Fruit fly (Drosophila melanogaster) whole organism, embryonic: ENCODE data around the gene CG10232.

Experiments used
- Blimp-1 ChIP-seq: fragments of 200-800 bp; sonication (Bioruptor generic); optimal IDR thresholded peaks from 3 replicates; lab custom pipeline; 2018; ENCODE audit warnings: missing biosample characterization, missing genetic modification characterization, mild to moderate bottlenecking, moderate library complexity, missing genetic modification reagents
- CG10209 ChIP-seq: fragments of 200-800 bp; sonication (Bioruptor generic); optimal IDR thresholded peaks from 3 replicates; lab custom pipeline; 2017; ENCODE audit warnings: missing biosample characterization, mild to moderate bottlenecking, missing genetic modification characterization, missing genetic modification reagents
- CG11247 ChIP-seq: fragments of 200-800 bp; sonication (Bioruptor generic); IDR thresholded peaks from 2 replicates; pipeline ENCODE4 v1.3.6; 2022; ENCODE audit warnings: missing biosample characterization, missing genetic modification characterization
- CG11696 ChIP-seq: fragments of 200-800 bp; sonication (Bioruptor generic); IDR thresholded peaks from 2 replicates; pipeline ENCODE4 v1.3.6; 2022; ENCODE audit warnings: missing biosample characterization, missing genetic modification characterization
- CG12769 ChIP-seq: fragments of 200-800 bp; sonication (Bioruptor generic); optimal IDR thresholded peaks from 2 replicates; lab custom pipeline; 2019; ENCODE audit warnings: missing biosample characterization, mild to moderate bottlenecking, missing genetic modification characterization, moderate library complexity
- CG15514 ChIP-seq: fragments of 200-800 bp; sonication (Bioruptor generic); optimal IDR thresholded peaks from 3 replicates; lab custom pipeline; 2017; ENCODE audit warnings: missing biosample characterization, missing genetic modification characterization, mild to moderate bottlenecking, moderate library complexity, missing genetic modification reagents
- CG16813 ChIP-seq: fragments of 200-800 bp; sonication (Bioruptor generic); IDR thresholded peaks from 3 replicates; pipeline ENCODE4 v1.3.6; 2022; ENCODE audit warnings: missing biosample characterization, missing genetic modification characterization; ENCODE audit not compliant: partially characterized antibody
- CG2199 ChIP-seq: fragments of 200-800 bp; sonication (Bioruptor generic); IDR thresholded peaks from 3 replicates; pipeline ENCODE4 v1.3.6; 2022; ENCODE audit warnings: missing biosample characterization, missing genetic modification characterization
- CG34224 ChIP-seq: fragments of 200-800 bp; sonication (Bioruptor generic); IDR thresholded peaks from 3 replicates; pipeline ENCODE4 v1.3.6; 2022; ENCODE audit warnings: missing biosample characterization, missing genetic modification characterization; ENCODE audit not compliant: partially characterized antibody
- CG34376 ChIP-seq: fragments of 200-800 bp; sonication (Bioruptor generic); optimal IDR thresholded peaks from 2 replicates; lab custom pipeline; 2018; ENCODE audit warnings: missing biosample characterization, mild to moderate bottlenecking, missing genetic modification characterization
- CG4404 ChIP-seq: fragments of 200-800 bp; sonication (Bioruptor generic); IDR thresholded peaks from 2 replicates; pipeline ENCODE4 v1.3.6; 2022; ENCODE audit warnings: missing biosample characterization, missing genetic modification characterization
- CG6689 ChIP-seq: fragments of 200-800 bp; sonication (Bioruptor generic); IDR thresholded peaks from 2 replicates; pipeline ENCODE4 v1.3.6; 2022; ENCODE audit warnings: missing biosample characterization, missing genetic modification characterization
- CG6813 ChIP-seq: fragments of 200-800 bp; sonication (Bioruptor generic); optimal IDR thresholded peaks from 2 replicates; lab custom pipeline; 2017; ENCODE audit warnings: missing biosample characterization, missing genetic modification characterization, mild to moderate bottlenecking, moderate library complexity, missing genetic modification reagents
- CG7271 ChIP-seq: fragments of 200-800 bp; sonication (Bioruptor generic); optimal IDR thresholded peaks from 2 replicates; lab custom pipeline; 2018; ENCODE audit warnings: missing biosample characterization, mild to moderate bottlenecking, missing genetic modification characterization, moderate library complexity
- CG7372 ChIP-seq: fragments of 200-800 bp; sonication (Bioruptor generic); IDR thresholded peaks from 2 replicates; pipeline ENCODE4 v1.3.6; 2022; ENCODE audit warnings: missing biosample characterization, missing genetic modification characterization
- CG7839 ChIP-seq: fragments of 200-800 bp; sonication (Bioruptor generic); optimal IDR thresholded peaks from 3 replicates; lab custom pipeline; 2018; ENCODE audit warnings: missing biosample characterization, mild to moderate bottlenecking, missing genetic modification characterization, moderate library complexity
- CG9797 ChIP-seq: fragments of 200-800 bp; sonication (Bioruptor generic); optimal IDR thresholded peaks from 3 replicates; lab custom pipeline; 2018; ENCODE audit warnings: missing biosample characterization, mild to moderate bottlenecking, missing genetic modification characterization
- CHES-1-like ChIP-seq: fragments of 200-800 bp; sonication (Bioruptor generic); optimal IDR thresholded peaks from 2 replicates; lab custom pipeline; 2016; ENCODE audit warnings: missing biosample characterization, missing genetic modification characterization
- Dad ChIP-seq: fragments of 200-800 bp; sonication (Bioruptor generic); optimal IDR thresholded peaks from 3 replicates; lab custom pipeline; 2016; ENCODE audit warnings: missing biosample characterization, missing genetic modification characterization
- Dll ChIP-seq: fragments of 200-800 bp; sonication (Bioruptor generic); IDR thresholded peaks from 4 replicates; pipeline ENCODE4 v1.3.6; 2022; ENCODE audit warnings: missing biosample characterization, missing genetic modification characterization; ENCODE audit not compliant: partially characterized antibody
- Doc2 ChIP-seq: fragments of 200-800 bp; sonication (Bioruptor generic); IDR thresholded peaks from 2 replicates; pipeline ENCODE4 v1.3.6; 2022; ENCODE audit warnings: missing biosample characterization, missing genetic modification characterization
- ERR ChIP-seq: fragments of 200-800 bp; sonication (Bioruptor generic); optimal IDR thresholded peaks from 2 replicates; lab custom pipeline; 2016; ENCODE audit warnings: missing biosample characterization, missing genetic modification characterization
- Ets97D ChIP-seq: fragments of 200-800 bp; sonication (Bioruptor generic); optimal IDR thresholded peaks from 3 replicates; lab custom pipeline; 2016; ENCODE audit warnings: missing biosample characterization, missing genetic modification characterization
- Fer1 ChIP-seq: fragments of 200-800 bp; sonication (Bioruptor generic); optimal IDR thresholded peaks from 2 replicates; lab custom pipeline; 2017; ENCODE audit warnings: missing biosample characterization, mild to moderate bottlenecking, missing genetic modification characterization
- Gsc ChIP-seq: fragments of 200-800 bp; sonication (Bioruptor generic); IDR thresholded peaks from 2 replicates; pipeline ENCODE4 v1.3.6; 2022; ENCODE audit warnings: missing biosample characterization, missing genetic modification characterization
- HLH54F ChIP-seq: fragments of 200-800 bp; sonication (Bioruptor generic); optimal IDR thresholded peaks from 3 replicates; lab custom pipeline; 2016; ENCODE audit warnings: missing biosample characterization, missing genetic modification characterization
- Myb ChIP-seq: fragments of 200-800 bp; sonication (Bioruptor generic); optimal IDR thresholded peaks from 2 replicates; lab custom pipeline; 2016; ENCODE audit warnings: missing biosample characterization, missing genetic modification characterization
- NC2α ChIP-seq: fragments of 200-800 bp; sonication (Bioruptor generic); optimal IDR thresholded peaks from 2 replicates; lab custom pipeline; 2016; ENCODE audit warnings: missing biosample characterization, missing genetic modification characterization
- Oli ChIP-seq: fragments of 200-800 bp; sonication (Bioruptor generic); optimal IDR thresholded peaks from 2 replicates; lab custom pipeline; 2018; ENCODE audit warnings: missing biosample characterization, mild to moderate bottlenecking, missing genetic modification characterization, moderate library complexity
- Optix ChIP-seq: fragments of 200-800 bp; sonication (Bioruptor generic); IDR thresholded peaks from 3 replicates; pipeline ENCODE4 v1.3.6; 2022; ENCODE audit warnings: missing biosample characterization, missing genetic modification characterization
- Sin3A ChIP-seq: fragments of >200 bp; optimal IDR thresholded peaks from 2 replicates; lab custom pipeline; 2018
- YL-1 ChIP-seq: fragments of 200-800 bp; sonication (Bioruptor generic); optimal IDR thresholded peaks from 3 replicates; lab custom pipeline; 2017; ENCODE audit warnings: missing biosample characterization, mild to moderate bottlenecking, missing genetic modification characterization
- ac ChIP-seq: fragments of 200-800 bp; sonication (Bioruptor generic); optimal IDR thresholded peaks from 3 replicates; lab custom pipeline; 2017; ENCODE audit warnings: missing biosample characterization, mild to moderate bottlenecking, missing genetic modification characterization
- aop ChIP-seq: fragments of 200-800 bp; sonication (Bioruptor generic); IDR thresholded peaks from 2 replicates; pipeline ENCODE4 v1.3.6; 2022; ENCODE audit warnings: missing biosample characterization, missing genetic modification characterization
- bigmax ChIP-seq: fragments of 200-800 bp; sonication (Bioruptor generic); optimal IDR thresholded peaks from 2 replicates; lab custom pipeline; 2018; ENCODE audit warnings: missing biosample characterization, mild to moderate bottlenecking, missing genetic modification characterization
- dm ChIP-seq: fragments of 200-800 bp; sonication (Bioruptor generic); optimal IDR thresholded peaks from 3 replicates; lab custom pipeline; 2016; ENCODE audit warnings: missing biosample characterization, missing genetic modification characterization
- dpn ChIP-seq, 2 experiments: fragments of 200-800 bp; sonication (Bioruptor generic); optimal IDR thresholded peaks; 3 replicates each; lab custom pipeline; 2016; ENCODE audit warnings: missing biosample characterization in 2 of 2, missing genetic modification characterization in 2 of 2
- eve ChIP-seq, 2 experiments: fragments of >200 bp; optimal IDR thresholded peaks; 2 replicates each; lab custom pipeline; 2017; ENCODE audit warnings: missing biosample characterization in 2 of 2, missing genetic modification characterization in 2 of 2
- grau ChIP-seq: fragments of 200-800 bp; optimal IDR thresholded peaks from 3 replicates; lab custom pipeline; 2019; ENCODE audit warnings: missing biosample characterization, mild to moderate bottlenecking, missing genetic modification characterization, moderate library complexity
- gt ChIP-seq: fragments of 200-800 bp; sonication (Bioruptor generic); IDR thresholded peaks from 2 replicates; pipeline ENCODE4 v1.3.6; 2022; ENCODE audit warnings: missing biosample characterization, missing genetic modification characterization
- ham ChIP-seq: fragments of 200-800 bp; sonication (Bioruptor generic); IDR thresholded peaks from 2 replicates; pipeline ENCODE4 v1.3.6; 2022; ENCODE audit warnings: missing biosample characterization, missing genetic modification characterization
- hkb ChIP-seq, 2 experiments: fragments of 200-800 bp in 1 of 2; fragments of >200 bp in 1 of 2; sonication (Bioruptor generic) in 1 of 2; IDR thresholded peaks in 1 of 2; optimal IDR thresholded peaks in 1 of 2; 2 replicates each; pipeline versions ENCODE4 v1.3.6 to Lab custom; 2017 to 2022; ENCODE audit warnings: missing biosample characterization in 1 of 2, missing genetic modification characterization in 1 of 2
- hth ChIP-seq: fragments of >200 bp; optimal IDR thresholded peaks from 2 replicates; lab custom pipeline; 2017; ENCODE audit warnings: inconsistent platforms
- jumu ChIP-seq: fragments of 200-800 bp; sonication (Bioruptor generic); optimal IDR thresholded peaks from 3 replicates; lab custom pipeline; 2016; ENCODE audit warnings: missing biosample characterization, missing genetic modification characterization
- onecut ChIP-seq: fragments of 200-800 bp; sonication (Bioruptor generic); IDR thresholded peaks from 2 replicates; pipeline ENCODE4 v1.3.6; 2022; ENCODE audit warnings: missing biosample characterization, missing genetic modification characterization
- ranshi ChIP-seq: fragments of 200-800 bp; sonication (Bioruptor generic); IDR thresholded peaks from 2 replicates; pipeline ENCODE4 v1.3.6; 2022; ENCODE audit warnings: missing biosample characterization, missing genetic modification characterization
- slbo ChIP-seq: fragments of 200-800 bp; sonication (Bioruptor generic); IDR thresholded peaks from 2 replicates; pipeline ENCODE4 v1.3.6; 2022; ENCODE audit warnings: missing biosample characterization, missing genetic modification characterization
- tx ChIP-seq: fragments of 200-800 bp; sonication (Bioruptor generic); optimal IDR thresholded peaks from 2 replicates; lab custom pipeline; 2016; ENCODE audit warnings: missing biosample characterization, missing genetic modification characterization
- wek ChIP-seq: fragments of 200-800 bp; sonication (Bioruptor generic); optimal IDR thresholded peaks from 3 replicates; lab custom pipeline; 2018; ENCODE audit warnings: missing biosample characterization, mild to moderate bottlenecking, missing genetic modification characterization, moderate library complexity
- yki ChIP-seq: fragments of >200 bp; optimal IDR thresholded peaks from 3 replicates; lab custom pipeline; 2018

CG10232 gene

dm6 chr3R:23757912-23758607 is 36.6 kb upstream of the CG10232 start, which contains the start of the genes PTPMT1 and Hrd3 (continued):
- TF ChIP-seq Gsc (GFP tag; lab: Robert Waterston, UW) (peak; percentile 90), Myb (GFP tag; lab: Kevin White, UChicago) (peak; percentile 88), CG9797 (GFP tag; lab: Kevin White, UChicago) (peak; percentile 55), Dll (GFP tag; lab: Robert Waterston, UW) (0 out of 4 replicates have a peak, but pooled peaks have one; percentile 32), ham (peak; percentile 87), Optix (GFP tag; lab: Robert Waterston, UW) (peak; percentile 91), CG6689 (GFP tag; lab: Robert Waterston, UW) (peak; percentile 98), CG6813 (GFP tag; lab: Kevin White, UChicago) (peak; percentile 96), bigmax (peak; percentile 48), Dad (peak; percentile 97), Oli (tag; lab: Kevin White, UChicago) (peak; percentile 99), Ets97D (peak; percentile 92), CG11247 (GFP tag; lab: Robert Waterston, UW) (peak; percentile 96), CG34224 (GFP tag; lab: Robert Waterston, UW) (no peak), HLH54F (GFP tag; lab: Kevin White, UChicago) (peak; percentile 99), CG10209 (GFP tag; lab: Kevin White, UChicago) (peak; percentile 99), onecut (GFP tag; lab: Robert Waterston, UW) (peak; percentile 88), CG11696 (GFP tag; lab: Robert Waterston, UW) (peak; percentile 83), eve (GFP tag; optimal IDR thresholded peaks at IDR 0.05; lab: Kevin White, UChicago) (peak in 1 of 2 experiments; percentile 75), Blimp-1 (GFP tag; lab: Kevin White, UChicago) (peak; percentile 95), dpn (GFP tag; optimal IDR thresholded peaks at IDR 0.05; lab: Kevin White, UChicago) (peak; percentile 98 to 99), gt (GFP tag; lab: Robert Waterston, UW) (peak; percentile 92), aop (GFP tag; lab: Robert Waterston, UW) (0 out of 2 replicates have a peak, but pooled peaks have one; percentile 27), Doc2 (GFP tag; lab: Robert Waterston, UW) (peak; percentile 90), dm (GFP tag; lab: Kevin White, UChicago) (peak; percentile 92), grau (peak; percentile 98), Fer1 (GFP tag; lab: Kevin White, UChicago) (peak; percentile 98), CG16813 (peak; percentile 53; the same call in 2 of the 3 replicates), jumu (peak; percentile 97), tx (GFP tag; lab: Kevin White, UChicago) (peak; percentile 97), CG7271 (tag; lab: Kevin White, UChicago) (peak; percentile 91), CG34376 (GFP tag; lab: Kevin White, UChicago) (peak; percentile 99), CG7372 (GFP tag; lab: Robert Waterston, UW) (peak; percentile 95), CHES-1-like (GFP tag; lab: Kevin White, UChicago) (peak; percentile 97), wek (GFP tag; lab: Kevin White, UChicago) (peak; percentile 84), yki (lab: Kevin White, UChicago) (no peak), Sin3A (lab: Kevin White, UChicago) (peak; percentile 69), hkb (optimal IDR thresholded peaks at IDR 0.05; lab: Kevin White, UChicago) (peak; percentile 69), hkb (GFP tag; IDR thresholded peaks at IDR 0.05; lab: Robert Waterston, UW) (peak; percentile 96), CG2199 (GFP tag; lab: Robert Waterston, UW) (peak; percentile 78; the same call in 1 of the 3 replicates), CG4404 (peak; percentile 97), ranshi (peak; percentile 96; the same call in 1 of the 2 replicates), CG7839 (tag; lab: Kevin White, UChicago) (peak; percentile 99), hth (lab: Kevin White, UChicago) (no peak), ERR (GFP tag; lab: Kevin White, UChicago) (peak; percentile 83), YL-1 (peak; percentile 99), slbo (GFP tag; lab: Robert Waterston, UW) (peak; percentile 98), CG12769 (tag; lab: Kevin White, UChicago) (peak; percentile 84), ac (GFP tag; lab: Kevin White, UChicago) (peak; percentile 95), NC2α (GFP tag; lab: Kevin White, UChicago) (peak; percentile 95), CG15514 (GFP tag; lab: Kevin White, UChicago) (peak; percentile 91)
